Fruit fly (Drosophila melanogaster): ENCODE results near the gene CG5746.

The CG5746 gene

DNA sequence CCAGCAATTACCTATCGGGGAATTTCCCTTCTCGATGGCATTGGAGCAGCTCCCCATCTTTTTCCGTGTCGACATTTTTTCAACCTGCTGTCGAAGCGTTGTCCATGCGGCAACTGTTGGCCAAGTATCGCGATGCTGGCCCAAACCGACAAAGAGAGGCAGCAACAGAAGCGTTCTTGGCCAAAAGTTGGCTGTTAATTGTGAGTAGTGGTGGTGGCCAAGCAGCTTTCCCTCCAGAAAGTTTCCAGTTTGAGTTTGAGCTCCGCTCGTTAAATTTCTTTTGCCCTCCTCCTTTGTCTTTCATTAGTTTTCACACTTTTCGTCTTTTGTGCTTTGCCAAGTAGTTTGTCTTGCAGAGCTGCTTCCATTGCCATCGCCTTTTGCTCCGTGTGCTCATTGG, 24.1 kb upstream of the CG5746 start, which contains the start of gene CG17782:
Gene CG17782, minus strand, starts transcription at position 101 of the 400 bp plus-strand sequence.
- TF ChIP-seq CG2116 (GFP tag; optimal IDR thresholded peaks at IDR 0.05) (no peak), CG12299 (tag; optimal IDR thresholded peaks at IDR 0.05) (no peak), CG7556 (GFP tag; optimal IDR thresholded peaks at IDR 0.05) (no peak), gt (GFP tag; IDR thresholded peaks at IDR 0.05) (no peak), Dbx (GFP tag; IDR thresholded peaks at IDR 0.05) (no peak), CG14710 (tag; optimal IDR thresholded peaks at IDR 0.05) (no peak), CHES-1-like (GFP tag; optimal IDR thresholded peaks at IDR 0.05) (no peak), klu (GFP tag; IDR thresholded peaks at IDR 0.05) (no peak), Gsc (GFP tag; IDR thresholded peaks at IDR 0.05) (no peak), CG12769 (tag; optimal IDR thresholded peaks at IDR 0.05) (no peak), D19A (tag; optimal IDR thresholded peaks at IDR 0.05) (no peak), CG8765 (GFP tag; IDR thresholded peaks at IDR 0.05) (no peak), CG12942 (GFP tag; optimal IDR thresholded peaks at IDR 0.05) (no peak), salm (tag; optimal IDR thresholded peaks at IDR 0.05) (no peak), stc (GFP tag; IDR thresholded peaks at IDR 0.05) (no peak), z (GFP tag; IDR thresholded peaks at IDR 0.05) (no peak), CG3847 (GFP tag; IDR thresholded peaks at IDR 0.05) (no peak), Rfx (GFP tag; IDR thresholded peaks at IDR 0.05) (no peak), CG15011 (GFP tag; optimal IDR thresholded peaks at IDR 0.05) (no peak), knrl (GFP tag; IDR thresholded peaks at IDR 0.05; ENCODE audit: partially characterized antibody) (no peak)

DNA sequence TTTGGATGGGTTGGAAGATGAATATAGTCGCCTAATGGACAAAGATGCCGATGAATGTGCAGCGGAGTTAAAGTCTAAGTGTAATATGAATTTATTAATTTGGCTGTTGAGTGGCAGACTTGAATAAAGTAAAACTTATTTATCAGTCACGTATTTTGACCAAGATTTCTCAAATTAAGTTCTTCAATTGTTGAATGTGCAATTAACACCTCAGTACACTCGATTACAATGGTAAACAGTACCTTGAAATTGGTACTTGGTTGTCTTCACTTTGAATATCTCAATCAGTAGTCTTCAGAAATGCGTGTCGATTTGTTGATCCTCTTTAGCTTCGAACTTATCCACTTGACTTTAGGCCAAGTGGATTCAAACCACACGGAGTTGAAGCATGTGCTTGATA, 20.7 kb upstream of the CG5746 start, which contains the start of gene CG13614:
Gene CG13614, plus strand, starts transcription at position 301 of the 400 bp plus-strand sequence.
- TF ChIP-seq nerfin-2 (GFP tag; IDR thresholded peaks at IDR 0.05; ENCODE audit: partially characterized antibody) (no peak), CG4820 (GFP tag; optimal IDR thresholded peaks at IDR 0.05) (no peak), dm (GFP tag; optimal IDR thresholded peaks at IDR 0.05) (no peak), tgo (GFP tag; IDR thresholded peaks at IDR 0.05) (no peak), CG11085 (GFP tag; IDR thresholded peaks at IDR 0.05) (no peak), CG10565 (GFP tag; optimal IDR thresholded peaks at IDR 0.05) (no peak), CTCF (GFP tag; optimal IDR thresholded peaks at IDR 0.05) (no peak), Sin3A (optimal IDR thresholded peaks at IDR 0.05) (no peak), CG16863 (GFP tag; optimal IDR thresholded peaks at IDR 0.05) (no peak)

DNA sequence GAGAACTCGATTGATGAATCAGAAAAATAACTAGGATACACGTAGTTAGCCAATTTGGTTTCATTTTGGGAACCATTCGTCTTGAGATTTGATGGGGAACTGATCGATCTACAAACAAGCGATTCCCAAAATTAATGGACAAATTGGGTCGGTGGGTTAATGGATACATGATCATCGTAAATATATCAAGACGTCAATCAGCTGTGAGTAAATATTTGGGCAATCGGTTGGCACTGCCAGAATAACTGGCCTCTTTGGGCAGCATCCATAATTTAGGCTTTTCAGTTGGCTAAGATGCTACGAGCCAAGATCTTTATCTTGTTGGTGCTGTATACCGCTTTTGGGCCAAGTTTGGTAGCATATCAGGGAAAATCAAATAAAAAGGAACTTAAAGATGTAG, 19.5 kb upstream of the CG5746 start, which contains the start of the genes CG42812 and CG33341:
Gene CG42812, minus strand, starts transcription at position 101 of the 400 bp plus-strand sequence.
Gene CG33341, plus strand, starts transcription at position 295 of the 400 bp plus-strand sequence.
- TF ChIP-seq CG34422 (GFP tag; IDR thresholded peaks at IDR 0.05) (no peak), br (optimal IDR thresholded peaks at IDR 0.05) (no peak), CG32767 (GFP tag; IDR thresholded peaks at IDR 0.05) (no peak), da (GFP tag; optimal IDR thresholded peaks at IDR 0.05) (no peak), CG1832 (GFP tag; optimal IDR thresholded peaks at IDR 0.05) (no peak), trh (GFP tag; optimal IDR thresholded peaks at IDR 0.05) (no peak), GATAe (GFP tag; conservative IDR thresholded peaks at IDR 0.05) (no peak), Sry-β (GFP tag; optimal IDR thresholded peaks at IDR 0.05) (no peak), CG10274 (GFP tag; optimal IDR thresholded peaks at IDR 0.05) (no peak), CG1602 (GFP tag; optimal IDR thresholded peaks at IDR 0.05) (no peak), row (GFP tag; IDR thresholded peaks at IDR 0.05) (no peak), CG7928 (GFP tag; optimal IDR thresholded peaks at IDR 0.05) (no peak), p53 (GFP tag; optimal IDR thresholded peaks at IDR 0.05) (no peak), CG4730 (GFP tag; IDR thresholded peaks at IDR 0.05) (no peak), CG17186 (GFP tag; optimal IDR thresholded peaks at IDR 0.05) (no peak), Spps (tag; optimal IDR thresholded peaks at IDR 0.05) (no peak), CG8478 (optimal IDR thresholded peaks at IDR 0.05) (no peak), CG2712 (tag; optimal IDR thresholded peaks at IDR 0.05) (no peak)
